Fruit fly (Drosophila melanogaster): ENCODE results near the gene CG5151.

The CG5151 gene

dm6 chr3L:16164150-16165039, at the start of gene CG5151:
Gene CG5151 (minus strand): TSS chr3L:16164701.
- peak; percentile 39 for TF ChIP-seq noc (tag; optimal IDR thresholded peaks at IDR 0.05)

- TF ChIP-seq noc (tag; optimal IDR thresholded peaks at IDR 0.05): no peak
Observed at dm6 chr3L:16213201-16213600, 48.7 kb upstream of the CG5151 start.

DNA sequence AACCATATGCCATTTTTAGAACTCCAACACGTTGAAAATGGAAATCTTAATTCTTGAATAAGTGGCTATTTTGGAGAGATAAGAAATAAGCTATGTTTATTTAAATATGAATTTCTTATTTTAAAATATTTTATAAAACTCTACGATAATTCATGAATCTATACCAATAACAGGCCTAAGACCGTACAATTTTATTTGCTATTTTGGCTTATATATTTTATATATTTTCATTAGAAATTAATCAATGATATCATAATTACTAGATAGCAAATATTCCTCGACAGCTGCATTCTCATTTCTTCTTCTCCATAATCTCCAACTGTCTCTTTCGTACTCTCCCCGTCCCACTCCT, 47.4 kb upstream of the CG5151 start:
- TF ChIP-seq noc (tag; optimal IDR thresholded peaks at IDR 0.05): no peak

dm6 chr3L:16211156-16211935, 46.8 kb upstream of the CG5151 start:
- no peak for TF ChIP-seq noc (tag; optimal IDR thresholded peaks at IDR 0.05)

dm6 chr3L:16209641-16210040, 45.1 kb upstream of the CG5151 start:
- TF ChIP-seq noc (tag; optimal IDR thresholded peaks at IDR 0.05): no peak

dm6 chr3L:16208839-16209612, 44.5 kb upstream of the CG5151 start:
- no peak for TF ChIP-seq noc (tag; optimal IDR thresholded peaks at IDR 0.05)

- no peak for TF ChIP-seq noc (tag; optimal IDR thresholded peaks at IDR 0.05)
Observed at dm6 chr3L:16208053-16208838, 43.7 kb upstream of the CG5151 start.

dm6 chr3L:16204128-16204527, 39.6 kb upstream of the CG5151 start:
- no peak for TF ChIP-seq noc (tag; optimal IDR thresholded peaks at IDR 0.05)

DNA sequence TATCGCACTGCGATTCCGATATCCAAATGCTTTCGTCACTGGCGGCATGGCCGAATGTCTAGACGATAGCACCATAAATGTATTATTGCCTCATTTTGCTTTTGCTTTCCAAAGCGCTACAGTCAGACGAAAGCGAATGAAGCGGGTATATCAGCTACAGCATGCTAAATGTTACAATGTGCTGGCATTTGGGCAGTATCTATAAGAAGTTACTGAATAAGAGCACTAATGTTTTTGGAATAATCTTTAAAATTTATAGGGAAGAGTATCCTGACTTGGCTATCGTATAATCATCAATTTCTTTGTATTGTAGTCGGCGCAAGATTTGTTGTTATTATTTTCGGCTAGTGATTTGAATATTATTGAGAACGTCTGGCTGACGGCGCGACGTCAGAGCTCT, 38.7 kb upstream of the CG5151 start:
- TF ChIP-seq noc (tag; optimal IDR thresholded peaks at IDR 0.05): peak; percentile 87

DNA sequence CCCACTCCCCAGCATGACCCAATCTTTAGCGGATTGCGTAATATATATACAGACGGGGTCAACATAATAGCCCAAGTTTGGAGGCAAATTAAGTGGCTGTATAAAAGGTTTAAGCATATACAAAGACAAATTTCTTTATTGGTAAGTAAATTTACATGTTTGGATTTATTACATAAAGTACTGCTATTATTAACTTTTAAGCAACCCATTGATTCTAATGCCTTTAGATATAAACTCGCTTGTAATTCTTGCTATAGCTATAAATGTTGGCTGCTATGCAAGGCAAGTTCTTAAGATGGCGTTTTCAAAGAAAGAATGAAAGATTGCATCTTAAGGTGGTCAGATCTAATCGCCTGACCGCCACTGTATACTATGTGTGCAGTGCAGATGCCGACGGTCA, 38.0 kb upstream of the CG5151 start:
- TF ChIP-seq noc (tag; optimal IDR thresholded peaks at IDR 0.05): peak; percentile 64

DNA sequence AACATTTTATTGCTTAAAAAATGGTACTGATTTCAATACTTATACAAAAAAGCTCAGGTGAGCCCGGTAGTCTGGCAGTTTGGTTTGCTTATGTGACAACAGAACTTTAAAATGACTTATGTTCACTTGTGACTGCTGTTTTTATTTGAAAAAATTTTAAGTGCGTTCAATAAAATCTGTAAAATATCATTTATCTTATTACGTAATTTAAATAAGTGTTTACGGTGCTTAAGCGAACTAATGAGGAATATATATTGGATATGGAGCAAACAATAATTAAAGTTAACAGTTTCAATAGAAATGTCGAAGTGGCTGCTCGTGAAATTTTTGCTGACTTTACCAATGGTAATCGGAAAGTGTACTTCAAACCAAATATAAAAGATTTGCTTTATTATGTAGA, 36.5 kb upstream of the CG5151 start, which contains the start of gene dls:
TSS of gene dls (plus strand) at position 301 of the 400 bp plus-strand sequence.
- TF ChIP-seq noc (tag; optimal IDR thresholded peaks at IDR 0.05): no peak

DNA sequence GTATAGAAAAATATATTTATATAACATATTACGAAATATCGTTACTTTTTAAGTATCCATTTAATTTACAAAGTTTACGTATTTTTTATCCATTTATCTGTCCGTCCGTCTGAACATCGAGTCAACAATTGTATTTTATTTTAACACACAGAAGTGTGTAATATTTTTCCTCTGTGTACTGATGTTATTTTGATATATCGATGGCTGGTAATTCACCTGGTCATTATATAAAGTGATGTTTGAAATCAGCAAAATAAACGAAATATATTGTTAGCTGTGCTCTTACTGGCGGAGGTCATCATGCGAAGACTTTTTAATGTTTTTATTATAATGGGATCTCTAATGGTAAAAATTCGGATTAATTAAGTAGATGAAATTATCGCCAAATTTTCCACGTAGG, 35.4 kb upstream of the CG5151 start, which contains the start of gene CG33689:
TSS of gene CG33689 (plus strand) at position 301 of the 400 bp plus-strand sequence.
- TF ChIP-seq noc (tag; optimal IDR thresholded peaks at IDR 0.05): no peak

dm6 chr3L:16198920-16199319, 34.4 kb upstream of the CG5151 start, which contains the start of gene CG33688:
Gene CG33688 (plus strand): TSS chr3L:16199220.
- no peak for TF ChIP-seq noc (tag; optimal IDR thresholded peaks at IDR 0.05)

dm6 chr3L:16197450-16197918, 33.0 kb upstream of the CG5151 start, which contains the start of gene CG33687:
Gene CG33687 (plus strand): TSS chr3L:16197868.
- TF ChIP-seq noc (tag; optimal IDR thresholded peaks at IDR 0.05): no peak
